Fruit fly (Drosophila melanogaster) whole organism, embryonic: ENCODE measurements around the gene Jhbp3.

ENCODE experiments used
- CG1024 ChIP-seq: fragments of 200-800 bp; sonication (Bioruptor generic); IDR thresholded peaks from 2 replicates; pipeline ENCODE4 v1.3.6; 2022; ENCODE audit warnings: missing biosample characterization, missing genetic modification characterization
- CG10366 ChIP-seq: fragments of 200-800 bp; sonication (Bioruptor generic); IDR thresholded peaks from 2 replicates; pipeline ENCODE4 v1.3.6; 2022; ENCODE audit warnings: missing biosample characterization, missing genetic modification characterization
- CG11696 ChIP-seq: fragments of 200-800 bp; sonication (Bioruptor generic); IDR thresholded peaks from 2 replicates; pipeline ENCODE4 v1.3.6; 2022; ENCODE audit warnings: missing biosample characterization, missing genetic modification characterization
- CG12299 ChIP-seq: fragments of 200-800 bp; sonication (Bioruptor generic); optimal IDR thresholded peaks from 2 replicates; lab custom pipeline; 2018; ENCODE audit warnings: missing biosample characterization, mild to moderate bottlenecking, missing genetic modification characterization
- CG17829 ChIP-seq: fragments of 200-800 bp; optimal IDR thresholded peaks from 2 replicates; lab custom pipeline; 2019; ENCODE audit warnings: missing biosample characterization, mild to moderate bottlenecking, missing genetic modification characterization, moderate library complexity
- CG17912 ChIP-seq: fragments of 200-800 bp; sonication (Bioruptor generic); optimal IDR thresholded peaks from 2 replicates; lab custom pipeline; 2018; ENCODE audit warnings: missing biosample characterization, mild to moderate bottlenecking, missing genetic modification characterization
- CG18262 ChIP-seq: fragments of 200-800 bp; optimal IDR thresholded peaks from 3 replicates; lab custom pipeline; 2019; ENCODE audit warnings: missing biosample characterization, mild to moderate bottlenecking, missing genetic modification characterization, moderate library complexity
- CG31224 ChIP-seq: fragments of 200-800 bp; sonication (Bioruptor generic); IDR thresholded peaks from 2 replicates; pipeline ENCODE4 v1.3.6; 2022; ENCODE audit warnings: missing biosample characterization, missing genetic modification characterization
- CG33557 ChIP-seq: fragments of 200-800 bp; sonication (Bioruptor generic); optimal IDR thresholded peaks from 2 replicates; lab custom pipeline; 2019; ENCODE audit warnings: missing biosample characterization, mild to moderate bottlenecking, missing genetic modification characterization, moderate library complexity
- CG42726 ChIP-seq: fragments of 200-800 bp; sonication (Bioruptor generic); IDR thresholded peaks from 2 replicates; pipeline ENCODE4 v1.3.6; 2022; ENCODE audit warnings: missing biosample characterization, missing genetic modification characterization; ENCODE audit not compliant: partially characterized antibody
- CG4282 ChIP-seq: fragments of 200-800 bp; sonication (Bioruptor generic); optimal IDR thresholded peaks from 2 replicates; lab custom pipeline; 2016; ENCODE audit warnings: missing biosample characterization, missing genetic modification characterization
- CG6689 ChIP-seq: fragments of 200-800 bp; sonication (Bioruptor generic); IDR thresholded peaks from 2 replicates; pipeline ENCODE4 v1.3.6; 2022; ENCODE audit warnings: missing biosample characterization, missing genetic modification characterization
- CG6813 ChIP-seq: fragments of 200-800 bp; sonication (Bioruptor generic); optimal IDR thresholded peaks from 2 replicates; lab custom pipeline; 2017; ENCODE audit warnings: missing biosample characterization, missing genetic modification characterization, mild to moderate bottlenecking, moderate library complexity, missing genetic modification reagents
- CG7357 ChIP-seq: fragments of 200-800 bp; sonication (Bioruptor generic); IDR thresholded peaks from 3 replicates; pipeline ENCODE4 v1.3.6; 2022; ENCODE audit warnings: missing biosample characterization, missing genetic modification characterization
- CG7556 ChIP-seq: fragments of 200-800 bp; sonication (Bioruptor generic); optimal IDR thresholded peaks from 2 replicates; lab custom pipeline; 2017; ENCODE audit warnings: missing biosample characterization, mild to moderate bottlenecking, missing genetic modification characterization
- CG8089 ChIP-seq: fragments of 200-800 bp; sonication (Bioruptor generic); optimal IDR thresholded peaks from 3 replicates; lab custom pipeline; 2016; ENCODE audit warnings: missing biosample characterization, missing genetic modification characterization
- CG8388 ChIP-seq: fragments of 200-800 bp; sonication (Bioruptor generic); optimal IDR thresholded peaks from 2 replicates; lab custom pipeline; 2019; ENCODE audit warnings: missing biosample characterization, mild to moderate bottlenecking, missing genetic modification characterization, moderate library complexity
- CG9609 ChIP-seq: fragments of 200-800 bp; sonication (Bioruptor generic); optimal IDR thresholded peaks from 3 replicates; lab custom pipeline; 2016; ENCODE audit warnings: missing biosample characterization, missing genetic modification characterization
- CoRest ChIP-seq: fragments of 200-800 bp; sonication (Bioruptor generic); optimal IDR thresholded peaks from 3 replicates; lab custom pipeline; 2018; ENCODE audit warnings: missing biosample characterization, mild to moderate bottlenecking, missing genetic modification characterization, moderate library complexity
- Dbx ChIP-seq: fragments of 200-800 bp; sonication (Bioruptor generic); IDR thresholded peaks from 3 replicates; pipeline ENCODE4 v1.3.6; 2022; ENCODE audit warnings: missing biosample characterization, missing genetic modification characterization
- E2f2 ChIP-seq: fragments of 200-800 bp; sonication (Bioruptor generic); IDR thresholded peaks from 2 replicates; pipeline ENCODE4 v1.3.6; 2022; ENCODE audit warnings: missing biosample characterization, missing genetic modification characterization
- Lpt ChIP-seq: fragments of >200 bp; optimal IDR thresholded peaks from 2 replicates; lab custom pipeline; 2018; ENCODE audit warnings: missing biosample characterization, missing genetic modification characterization
- Meics ChIP-seq: fragments of 200-800 bp; sonication (Bioruptor generic); optimal IDR thresholded peaks from 2 replicates; lab custom pipeline; 2017; ENCODE audit warnings: missing biosample characterization, mild to moderate bottlenecking, missing genetic modification characterization
- Mes4 ChIP-seq: fragments of 200-800 bp; sonication (Bioruptor generic); optimal IDR thresholded peaks from 2 replicates; lab custom pipeline; 2016; ENCODE audit warnings: missing biosample characterization, missing genetic modification characterization
- NK7.1 ChIP-seq: fragments of 200-800 bp; sonication (Bioruptor generic); optimal IDR thresholded peaks from 3 replicates; lab custom pipeline; 2016; ENCODE audit warnings: missing biosample characterization, missing genetic modification characterization
- Nf-YA ChIP-seq: fragments of 200-800 bp; sonication (Bioruptor generic); IDR thresholded peaks from 2 replicates; pipeline ENCODE4 v1.3.6; 2022; ENCODE audit warnings: missing biosample characterization, missing genetic modification characterization
- NfI ChIP-seq: fragments of 200-800 bp; sonication (Bioruptor generic); optimal IDR thresholded peaks from 3 replicates; lab custom pipeline; 2018; ENCODE audit warnings: missing biosample characterization, mild to moderate bottlenecking, missing genetic modification characterization, moderate library complexity
- Optix ChIP-seq: fragments of 200-800 bp; sonication (Bioruptor generic); IDR thresholded peaks from 3 replicates; pipeline ENCODE4 v1.3.6; 2022; ENCODE audit warnings: missing biosample characterization, missing genetic modification characterization
- Pdp1 ChIP-seq, 2 experiments: fragments of 200-800 bp; sonication (Bioruptor generic); optimal IDR thresholded peaks; 3 replicates each; lab custom pipeline; 2016; ENCODE audit warnings: missing biosample characterization in 2 of 2, missing genetic modification characterization in 2 of 2, mild to moderate bottlenecking in 1 of 2, moderate library complexity in 1 of 2
- Sry-β ChIP-seq: fragments of 200-800 bp; sonication (Bioruptor generic); optimal IDR thresholded peaks from 2 replicates; lab custom pipeline; 2018; ENCODE audit warnings: missing biosample characterization, mild to moderate bottlenecking, missing genetic modification characterization, moderate library complexity
- ac ChIP-seq: fragments of 200-800 bp; sonication (Bioruptor generic); optimal IDR thresholded peaks from 3 replicates; lab custom pipeline; 2017; ENCODE audit warnings: missing biosample characterization, mild to moderate bottlenecking, missing genetic modification characterization
- br ChIP-seq: fragments of >200 bp; optimal IDR thresholded peaks from 2 replicates; lab custom pipeline; 2017
- cad ChIP-seq: fragments of >200 bp; optimal IDR thresholded peaks from 2 replicates; lab custom pipeline; 2017; ENCODE audit warnings: missing biosample characterization, missing genetic modification characterization
- cg ChIP-seq: fragments of 200-800 bp; sonication (Bioruptor generic); optimal IDR thresholded peaks from 3 replicates; lab custom pipeline; 2019; ENCODE audit warnings: missing biosample characterization, mild to moderate bottlenecking, missing genetic modification characterization, moderate library complexity
- chif ChIP-seq, 2 experiments: fragments of 200-800 bp; sonication (Bioruptor generic); optimal IDR thresholded peaks; 3 replicates each; lab custom pipeline; 2016; ENCODE audit warnings: missing biosample characterization in 2 of 2, missing genetic modification characterization in 2 of 2
- chm ChIP-seq: fragments of 200-800 bp; sonication (Bioruptor generic); IDR thresholded peaks from 2 replicates; pipeline ENCODE4 v1.3.6; 2022; ENCODE audit warnings: missing biosample characterization, missing genetic modification characterization
- ci ChIP-seq: fragments of 200-800 bp; sonication (Bioruptor generic); IDR thresholded peaks from 3 replicates; pipeline ENCODE4 v1.3.6; 2022; ENCODE audit warnings: missing biosample characterization, missing genetic modification characterization
- crol ChIP-seq: fragments of 200-800 bp; sonication (Bioruptor generic); IDR thresholded peaks from 2 replicates; pipeline ENCODE4 v1.3.6; 2022; ENCODE audit warnings: missing biosample characterization, missing genetic modification characterization
- dmrt99B ChIP-seq: fragments of 200-800 bp; sonication (Bioruptor generic); optimal IDR thresholded peaks from 2 replicates; lab custom pipeline; 2018; ENCODE audit warnings: missing biosample characterization, mild to moderate bottlenecking, missing genetic modification characterization, moderate library complexity
- emc ChIP-seq: fragments of 200-800 bp; sonication (Bioruptor generic); optimal IDR thresholded peaks from 2 replicates; lab custom pipeline; 2016; ENCODE audit warnings: missing biosample characterization, missing genetic modification characterization
- ems ChIP-seq: fragments of 200-800 bp; sonication (Bioruptor generic); optimal IDR thresholded peaks from 3 replicates; lab custom pipeline; 2016; ENCODE audit warnings: missing biosample characterization, missing genetic modification characterization
- klu ChIP-seq: fragments of 200-800 bp; sonication (Bioruptor generic); IDR thresholded peaks from 2 replicates; pipeline ENCODE4 v1.3.6; 2022; ENCODE audit warnings: missing biosample characterization, missing genetic modification characterization
- nau ChIP-seq: fragments of 200-800 bp; sonication (Bioruptor generic); optimal IDR thresholded peaks from 3 replicates; lab custom pipeline; 2017; ENCODE audit warnings: missing biosample characterization, mild to moderate bottlenecking, missing genetic modification characterization, missing genetic modification reagents
- peb ChIP-seq: fragments of 200-800 bp; sonication (Bioruptor generic); IDR thresholded peaks from 2 replicates; pipeline ENCODE4 v1.3.6; 2022; ENCODE audit warnings: missing biosample characterization, missing genetic modification characterization
- pzg ChIP-seq: fragments of 200-800 bp; sonication (Bioruptor generic); optimal IDR thresholded peaks from 3 replicates; lab custom pipeline; 2018; ENCODE audit warnings: missing biosample characterization, mild to moderate bottlenecking, missing genetic modification characterization, moderate library complexity
- ro ChIP-seq: fragments of 200-800 bp; sonication (Bioruptor generic); IDR thresholded peaks from 2 replicates; pipeline ENCODE4 v1.3.6; 2022; ENCODE audit warnings: missing biosample characterization, missing genetic modification characterization
- sc ChIP-seq, 3 experiments: fragments of >200 bp in 2 of 3; fragments of 200-800 bp in 1 of 3; sonication (Bioruptor generic) in 1 of 3; optimal IDR thresholded peaks; 2 replicates in 2 of 3; 3 replicates in 1 of 3; lab custom pipeline; 2017; ENCODE audit warnings: mild to moderate bottlenecking in 1 of 3, missing biosample characterization in 1 of 3, missing genetic modification characterization in 1 of 3, missing genetic modification reagents in 1 of 3
- shn ChIP-seq: fragments of 200-800 bp; sonication (Bioruptor generic); optimal IDR thresholded peaks from 3 replicates; lab custom pipeline; 2016; ENCODE audit warnings: missing biosample characterization, missing genetic modification characterization
- stwl ChIP-seq: fragments of 200-800 bp; sonication (Bioruptor generic); optimal IDR thresholded peaks from 3 replicates; lab custom pipeline; 2018; ENCODE audit warnings: missing biosample characterization, mild to moderate bottlenecking, missing genetic modification characterization, moderate library complexity
- tll ChIP-seq, 2 experiments: fragments of 200-800 bp in 1 of 2; fragments of >200 bp in 1 of 2; sonication (Bioruptor generic) in 1 of 2; optimal IDR thresholded peaks; 2 replicates each; lab custom pipeline; 2017 to 2019; ENCODE audit warnings: missing biosample characterization in 2 of 2, missing genetic modification characterization in 2 of 2, mild to moderate bottlenecking in 1 of 2, moderate library complexity in 1 of 2
- trh ChIP-seq: fragments of 200-800 bp; sonication (Bioruptor generic); optimal IDR thresholded peaks from 2 replicates; lab custom pipeline; 2016; ENCODE audit warnings: missing biosample characterization, missing genetic modification characterization
- usp ChIP-seq: fragments of >200 bp; optimal IDR thresholded peaks from 2 replicates; lab custom pipeline; 2017; ENCODE audit warnings: missing biosample characterization, missing genetic modification characterization

The Jhbp3 gene

DNA sequence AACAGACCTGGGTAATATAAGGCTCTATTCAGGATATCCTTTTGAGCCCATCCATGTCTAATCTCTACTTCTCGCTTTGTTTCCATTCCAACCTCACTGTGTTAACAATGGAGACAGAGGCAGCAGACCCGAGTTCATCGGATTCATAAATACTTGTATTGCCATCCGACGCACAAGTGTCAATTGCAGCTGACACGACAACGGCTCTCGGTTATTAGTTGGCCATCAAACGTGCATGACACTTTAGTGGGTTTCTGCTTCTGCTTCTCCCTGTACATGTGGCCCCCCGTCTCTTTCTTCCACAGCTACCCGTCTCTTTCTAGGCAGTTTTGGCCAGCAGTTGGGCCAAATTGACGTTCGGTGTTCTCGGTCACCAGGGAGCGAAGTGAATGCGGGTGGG, 39.6 kb upstream of the Jhbp3 start (continued):
- TF ChIP-seq CG6813 (GFP tag; lab: Kevin White, UChicago), result no peak
- TF ChIP-seq ro, result no peak
- TF ChIP-seq tll (GFP tag; optimal IDR thresholded peaks at IDR 0.05; lab: Kevin White, UChicago), result peak in 1 of 2 experiments; percentile 62
- TF ChIP-seq CG17912 (GFP tag; lab: Kevin White, UChicago), result no peak
- no peak for TF ChIP-seq crol (GFP tag; lab: Robert Waterston, UW)
- 0 out of 3 replicates have a peak, but pooled peaks have one; percentile 9 for TF ChIP-seq ci (GFP tag; lab: Robert Waterston, UW)
- no peak for TF ChIP-seq CG7357 (GFP tag; lab: Robert Waterston, UW)
- TF ChIP-seq nau (GFP tag; lab: Kevin White, UChicago), result no peak
- TF ChIP-seq CG42726 (GFP tag; lab: Robert Waterston, UW), result 0 out of 2 replicates have a peak, but pooled peaks have one; percentile 16
- no peak for TF ChIP-seq usp (GFP tag; lab: Kevin White, UChicago)
- no peak for TF ChIP-seq CG7556 (GFP tag; lab: Kevin White, UChicago)
- TF ChIP-seq chif (GFP tag; optimal IDR thresholded peaks at IDR 0.05; lab: Kevin White, UChicago), result no peak
- no peak for TF ChIP-seq CG8388 (GFP tag; lab: Kevin White, UChicago)
- no peak for TF ChIP-seq Mes4 (GFP tag; lab: Kevin White, UChicago)
- peak; percentile 26; the same call in 1 of the 2 replicates for TF ChIP-seq CG1024 (GFP tag; lab: Robert Waterston, UW)
- TF ChIP-seq CG31224 (GFP tag; lab: Robert Waterston, UW), result no peak
- peak; percentile 37 for TF ChIP-seq Sry-β (GFP tag; lab: Kevin White, UChicago)
- no peak for TF ChIP-seq br (lab: Kevin White, UChicago)
- TF ChIP-seq stwl (tag; lab: Kevin White, UChicago), result no peak
- peak; percentile 31 for TF ChIP-seq cad (GFP tag; lab: Kevin White, UChicago)
- TF ChIP-seq dmrt99B (tag; lab: Kevin White, UChicago), result no peak
- TF ChIP-seq emc (GFP tag; lab: Kevin White, UChicago), result no peak
- peak; percentile 52 for TF ChIP-seq chm (GFP tag; lab: Robert Waterston, UW)
- TF ChIP-seq Optix, result no peak
- TF ChIP-seq ac, result no peak
- TF ChIP-seq Dbx, result no peak
- peak; percentile 13 for TF ChIP-seq CG17829 (tag; lab: Kevin White, UChicago)
- no peak for TF ChIP-seq pzg (GFP tag; lab: Kevin White, UChicago)
- TF ChIP-seq Nf-YA (GFP tag; lab: Robert Waterston, UW), result no peak
- TF ChIP-seq CoRest (tag; lab: Kevin White, UChicago), result no peak
- TF ChIP-seq E2f2 (GFP tag; lab: Robert Waterston, UW), result no peak
- TF ChIP-seq Meics, result no peak
- no peak for TF ChIP-seq CG33557 (GFP tag; lab: Kevin White, UChicago)
- no peak for TF ChIP-seq CG8089 (GFP tag; lab: Kevin White, UChicago)
- no peak for TF ChIP-seq CG4282 (GFP tag; lab: Kevin White, UChicago)
- no peak for TF ChIP-seq CG9609
- TF ChIP-seq klu (GFP tag; lab: Robert Waterston, UW), result no peak
- no peak for TF ChIP-seq CG10366 (GFP tag; lab: Robert Waterston, UW)
- no peak for TF ChIP-seq sc (optimal IDR thresholded peaks at IDR 0.05; lab: Kevin White, UChicago)
- no peak for TF ChIP-seq sc (GFP tag; optimal IDR thresholded peaks at IDR 0.05; lab: Kevin White, UChicago)
- no peak for TF ChIP-seq shn
- no peak for TF ChIP-seq CG12299 (tag; lab: Kevin White, UChicago)
- TF ChIP-seq Lpt (GFP tag; lab: Kevin White, UChicago), result no peak
- no peak for TF ChIP-seq CG11696 (GFP tag; lab: Robert Waterston, UW)
- no peak for TF ChIP-seq NfI (GFP tag; lab: Kevin White, UChicago)
- no peak for TF ChIP-seq CG18262 (tag; lab: Kevin White, UChicago)
- no peak for TF ChIP-seq ems (GFP tag; lab: Kevin White, UChicago)
- no peak for TF ChIP-seq peb
- TF ChIP-seq Pdp1 (GFP tag; optimal IDR thresholded peaks at IDR 0.05; lab: Kevin White, UChicago), result no peak
- TF ChIP-seq CG6689 (GFP tag; lab: Robert Waterston, UW), result 0 out of 2 replicates have a peak, but pooled peaks have one; percentile 4
- no peak for TF ChIP-seq trh (GFP tag; lab: Kevin White, UChicago)
- TF ChIP-seq cg (GFP tag; lab: Kevin White, UChicago), result no peak
- no peak for TF ChIP-seq NK7.1 (GFP tag; lab: Kevin White, UChicago)
